Fruit fly (Drosophila melanogaster) whole organism, embryonic: ENCODE results near the gene CG3909.

Source experiments
- Bdp1 ChIP-seq: fragments of 200-800 bp; sonication (Bioruptor generic); optimal IDR thresholded peaks from 3 replicates; lab custom pipeline; 2016; ENCODE audit warnings: missing biosample characterization, missing genetic modification characterization
- CG10209 ChIP-seq: fragments of 200-800 bp; sonication (Bioruptor generic); optimal IDR thresholded peaks from 3 replicates; lab custom pipeline; 2017; ENCODE audit warnings: missing biosample characterization, mild to moderate bottlenecking, missing genetic modification characterization, missing genetic modification reagents
- CG10274 ChIP-seq: fragments of 200-800 bp; sonication (Bioruptor generic); optimal IDR thresholded peaks from 3 replicates; lab custom pipeline; 2017; ENCODE audit warnings: missing biosample characterization, mild to moderate bottlenecking, missing genetic modification characterization
- CG10321 ChIP-seq: fragments of 200-800 bp; sonication (Bioruptor generic); IDR thresholded peaks from 2 replicates; pipeline ENCODE4 v1.3.6; 2022; ENCODE audit warnings: missing biosample characterization, missing genetic modification characterization
- CG10366 ChIP-seq: fragments of 200-800 bp; sonication (Bioruptor generic); IDR thresholded peaks from 2 replicates; pipeline ENCODE4 v1.3.6; 2022; ENCODE audit warnings: missing biosample characterization, missing genetic modification characterization
- CG10654 ChIP-seq: fragments of 200-800 bp; sonication (Bioruptor generic); optimal IDR thresholded peaks from 2 replicates; lab custom pipeline; 2016; ENCODE audit warnings: missing biosample characterization, missing genetic modification characterization
- CG11504 ChIP-seq: fragments of 200-800 bp; sonication (Bioruptor generic); optimal IDR thresholded peaks from 3 replicates; lab custom pipeline; 2019; ENCODE audit warnings: missing biosample characterization, mild to moderate bottlenecking, missing genetic modification characterization, moderate library complexity
- CG14014 ChIP-seq: fragments of 200-800 bp; sonication (Bioruptor generic); IDR thresholded peaks from 2 replicates; pipeline ENCODE4 v1.3.6; 2022; ENCODE audit warnings: missing biosample characterization, missing genetic modification characterization
- CG17385 ChIP-seq: fragments of 200-800 bp; sonication (Bioruptor generic); optimal IDR thresholded peaks from 3 replicates; lab custom pipeline; 2018; ENCODE audit warnings: missing biosample characterization, mild to moderate bottlenecking, missing genetic modification characterization
- CG31365 ChIP-seq: fragments of 200-800 bp; sonication (Bioruptor generic); optimal IDR thresholded peaks from 2 replicates; lab custom pipeline; 2018; ENCODE audit warnings: missing biosample characterization, mild to moderate bottlenecking, missing genetic modification characterization
- CG32772 ChIP-seq: fragments of 200-800 bp; sonication (Bioruptor generic); IDR thresholded peaks from 2 replicates; pipeline ENCODE4 v1.3.6; 2022; ENCODE audit warnings: missing biosample characterization, missing genetic modification characterization
- CG3281 ChIP-seq: fragments of 200-800 bp; sonication (Bioruptor generic); optimal IDR thresholded peaks from 3 replicates; lab custom pipeline; 2017; ENCODE audit warnings: missing biosample characterization, mild to moderate bottlenecking, missing genetic modification characterization
- CG4282 ChIP-seq: fragments of 200-800 bp; sonication (Bioruptor generic); optimal IDR thresholded peaks from 2 replicates; lab custom pipeline; 2016; ENCODE audit warnings: missing biosample characterization, missing genetic modification characterization
- CG6854 ChIP-seq: fragments of 200-800 bp; sonication (Bioruptor generic); optimal IDR thresholded peaks from 3 replicates; lab custom pipeline; 2017; ENCODE audit warnings: missing biosample characterization, mild to moderate bottlenecking, missing genetic modification characterization
- CG7357 ChIP-seq: fragments of 200-800 bp; sonication (Bioruptor generic); IDR thresholded peaks from 3 replicates; pipeline ENCODE4 v1.3.6; 2022; ENCODE audit warnings: missing biosample characterization, missing genetic modification characterization
- CG7745 ChIP-seq: fragments of 200-800 bp; sonication (Bioruptor generic); optimal IDR thresholded peaks from 2 replicates; lab custom pipeline; 2018; ENCODE audit warnings: missing biosample characterization, mild to moderate bottlenecking, missing genetic modification characterization, moderate library complexity
- CG8359 ChIP-seq: fragments of 200-800 bp; sonication (Bioruptor generic); optimal IDR thresholded peaks from 2 replicates; lab custom pipeline; 2017; ENCODE audit warnings: missing biosample characterization, mild to moderate bottlenecking, missing genetic modification characterization, borderline replicate concordance
- CTCF ChIP-seq: fragments of 200-800 bp; sonication (Bioruptor generic); optimal IDR thresholded peaks from 2 replicates; lab custom pipeline; 2017; ENCODE audit warnings: missing biosample characterization, mild to moderate bottlenecking, missing genetic modification characterization, moderate library complexity
- Dip2 ChIP-seq: fragments of 200-800 bp; sonication (Bioruptor generic); IDR thresholded peaks from 2 replicates; pipeline ENCODE4 v1.3.6; 2022; ENCODE audit warnings: missing biosample characterization, missing genetic modification characterization
- Dref ChIP-seq: fragments of 200-800 bp; sonication (Bioruptor generic); IDR thresholded peaks from 2 replicates; pipeline ENCODE4 v1.3.6; 2022; ENCODE audit warnings: missing biosample characterization, missing genetic modification characterization
- E2f1 ChIP-seq: fragments of 200-800 bp; sonication (Bioruptor generic); IDR thresholded peaks from 2 replicates; pipeline ENCODE4 v1.3.6; 2022; ENCODE audit warnings: missing biosample characterization, missing genetic modification characterization
- E2f2 ChIP-seq: fragments of 200-800 bp; sonication (Bioruptor generic); IDR thresholded peaks from 2 replicates; pipeline ENCODE4 v1.3.6; 2022; ENCODE audit warnings: missing biosample characterization, missing genetic modification characterization
- Fer1 ChIP-seq: fragments of 200-800 bp; sonication (Bioruptor generic); optimal IDR thresholded peaks from 2 replicates; lab custom pipeline; 2017; ENCODE audit warnings: missing biosample characterization, mild to moderate bottlenecking, missing genetic modification characterization
- Hsf ChIP-seq: fragments of 200-800 bp; sonication (Bioruptor generic); optimal IDR thresholded peaks from 3 replicates; lab custom pipeline; 2016; ENCODE audit warnings: missing biosample characterization, missing genetic modification characterization
- Lhr ChIP-seq: fragments of 200-800 bp; sonication (Bioruptor generic); optimal IDR thresholded peaks from 3 replicates; lab custom pipeline; 2017; ENCODE audit warnings: mild to moderate bottlenecking, missing biosample characterization, missing genetic modification reagents, missing genetic modification characterization
- MESR4 ChIP-seq: fragments of 200-800 bp; sonication (Bioruptor generic); optimal IDR thresholded peaks from 2 replicates; lab custom pipeline; 2018; ENCODE audit warnings: missing biosample characterization, mild to moderate bottlenecking, missing genetic modification characterization, moderate library complexity
- Med ChIP-seq: fragments of 200-800 bp; sonication (Bioruptor generic); peaks from one replicate; lab custom pipeline; 2016; ENCODE audit warnings: missing biosample characterization, missing genetic modification characterization, mild to moderate bottlenecking, inconsistent platforms, moderate library complexity
- Mes4 ChIP-seq: fragments of 200-800 bp; sonication (Bioruptor generic); optimal IDR thresholded peaks from 2 replicates; lab custom pipeline; 2016; ENCODE audit warnings: missing biosample characterization, missing genetic modification characterization
- NC2α ChIP-seq: fragments of 200-800 bp; sonication (Bioruptor generic); optimal IDR thresholded peaks from 2 replicates; lab custom pipeline; 2016; ENCODE audit warnings: missing biosample characterization, missing genetic modification characterization
- Nf-YC ChIP-seq: fragments of 200-800 bp; optimal IDR thresholded peaks from 3 replicates; lab custom pipeline; 2019; ENCODE audit warnings: missing biosample characterization, mild to moderate bottlenecking, missing genetic modification characterization, moderate library complexity
- NfI ChIP-seq: fragments of 200-800 bp; sonication (Bioruptor generic); optimal IDR thresholded peaks from 3 replicates; lab custom pipeline; 2018; ENCODE audit warnings: missing biosample characterization, mild to moderate bottlenecking, missing genetic modification characterization, moderate library complexity
- PHDP ChIP-seq: fragments of 200-800 bp; sonication (Bioruptor generic); optimal IDR thresholded peaks from 3 replicates; lab custom pipeline; 2018; ENCODE audit warnings: missing biosample characterization, mild to moderate bottlenecking, missing genetic modification characterization, moderate library complexity
- ab ChIP-seq: fragments of 200-800 bp; sonication (Bioruptor generic); optimal IDR thresholded peaks from 2 replicates; lab custom pipeline; 2016; ENCODE audit warnings: missing biosample characterization, missing genetic modification characterization
- bigmax ChIP-seq: fragments of 200-800 bp; sonication (Bioruptor generic); optimal IDR thresholded peaks from 2 replicates; lab custom pipeline; 2018; ENCODE audit warnings: missing biosample characterization, mild to moderate bottlenecking, missing genetic modification characterization
- btn ChIP-seq: fragments of 200-800 bp; sonication (Bioruptor generic); optimal IDR thresholded peaks from 2 replicates; lab custom pipeline; 2016; ENCODE audit warnings: missing biosample characterization, missing genetic modification characterization
- croc ChIP-seq: fragments of 200-800 bp; sonication (Bioruptor generic); conservative IDR thresholded peaks from 3 replicates; pipeline ENCODE4 v1.3.6; 2022; ENCODE audit warnings: missing biosample characterization, missing genetic modification characterization
- dmrt11E ChIP-seq: fragments of 200-800 bp; sonication (Bioruptor generic); optimal IDR thresholded peaks from 3 replicates; lab custom pipeline; 2018; ENCODE audit warnings: missing biosample characterization, mild to moderate bottlenecking, missing genetic modification characterization, moderate library complexity
- fru ChIP-seq: fragments of >200 bp; optimal IDR thresholded peaks from 2 replicates; lab custom pipeline; 2017
- inv ChIP-seq: fragments of 200-800 bp; sonication (Bioruptor generic); IDR thresholded peaks from 2 replicates; pipeline ENCODE4 v1.3.6; 2022; ENCODE audit warnings: missing biosample characterization, missing genetic modification characterization; ENCODE audit not compliant: partially characterized antibody
- ken ChIP-seq: fragments of 200-800 bp; sonication (Bioruptor generic); IDR thresholded peaks from 3 replicates; pipeline ENCODE4 v1.3.6; 2022; ENCODE audit warnings: missing biosample characterization, missing genetic modification characterization
- lov ChIP-seq, 2 experiments: fragments of 200-800 bp in 1 of 2; fragments of >200 bp in 1 of 2; sonication (Bioruptor generic) in 1 of 2; IDR thresholded peaks in 1 of 2; optimal IDR thresholded peaks in 1 of 2; 2 replicates in 1 of 2; 3 replicates in 1 of 2; pipeline versions ENCODE4 v1.3.6 to Lab custom; 2017 to 2022; ENCODE audit warnings: missing biosample characterization in 1 of 2, missing genetic modification characterization in 1 of 2
- nau ChIP-seq: fragments of 200-800 bp; sonication (Bioruptor generic); optimal IDR thresholded peaks from 3 replicates; lab custom pipeline; 2017; ENCODE audit warnings: missing biosample characterization, mild to moderate bottlenecking, missing genetic modification characterization, missing genetic modification reagents
- nerfin-2 ChIP-seq: fragments of 200-800 bp; sonication (Bioruptor generic); IDR thresholded peaks from 2 replicates; pipeline ENCODE4 v1.3.6; 2022; ENCODE audit warnings: missing biosample characterization, missing genetic modification characterization; ENCODE audit not compliant: partially characterized antibody
- sens-2 ChIP-seq: fragments of 200-800 bp; sonication (Bioruptor generic); IDR thresholded peaks from 2 replicates; pipeline ENCODE4 v1.3.6; 2022; ENCODE audit warnings: missing biosample characterization, missing genetic modification characterization
- sr ChIP-seq: fragments of 200-800 bp; sonication (Bioruptor generic); IDR thresholded peaks from 3 replicates; pipeline ENCODE4 v1.3.6; 2022; ENCODE audit warnings: missing biosample characterization, missing genetic modification characterization
- trh ChIP-seq: fragments of 200-800 bp; sonication (Bioruptor generic); optimal IDR thresholded peaks from 2 replicates; lab custom pipeline; 2016; ENCODE audit warnings: missing biosample characterization, missing genetic modification characterization
- twi ChIP-seq: fragments of 200-800 bp; optimal IDR thresholded peaks from 2 replicates; lab custom pipeline; 2019; ENCODE audit warnings: missing biosample characterization, mild to moderate bottlenecking, missing genetic modification characterization, moderate library complexity
- usp ChIP-seq: fragments of >200 bp; optimal IDR thresholded peaks from 2 replicates; lab custom pipeline; 2017; ENCODE audit warnings: missing biosample characterization, missing genetic modification characterization
- zfh2 ChIP-seq: fragments of 200-800 bp; sonication (Bioruptor generic); optimal IDR thresholded peaks from 2 replicates; lab custom pipeline; 2016; ENCODE audit warnings: missing biosample characterization, missing genetic modification characterization

CG3909 gene

dm6 chr3R:10087206-10087927 lies 44.3 kb downstream of the CG3909 start (continued):
- TF ChIP-seq CG3281 (GFP tag; lab: Kevin White, UChicago) (peak; percentile 64), sens-2 (GFP tag; lab: Robert Waterston, UW) (peak; percentile 49; the same call in 1 of the 2 replicates), Med (GFP tag; lab: Kevin White, UChicago) (peak; percentile 96), CG10654 (peak; percentile 62), fru (lab: Kevin White, UChicago) (no peak), Nf-YC (tag; lab: Kevin White, UChicago) (peak; percentile 68), MESR4 (GFP tag; lab: Kevin White, UChicago) (no peak), lov (optimal IDR thresholded peaks at IDR 0.05; lab: Kevin White, UChicago) (no peak), lov (GFP tag; IDR thresholded peaks at IDR 0.05; lab: Robert Waterston, UW) (no peak), dmrt11E (tag; lab: Kevin White, UChicago) (peak; percentile 19), Bdp1 (GFP tag; lab: Kevin White, UChicago) (peak; percentile 63), CG10321 (GFP tag; lab: Robert Waterston, UW) (peak; percentile 94), CG32772 (peak; percentile 61; the same call in 1 of the 2 replicates), trh (GFP tag; lab: Kevin White, UChicago) (peak; percentile 38), bigmax (no peak), CTCF (GFP tag; lab: Kevin White, UChicago) (no peak), NfI (GFP tag; lab: Kevin White, UChicago) (peak; percentile 59), twi (no peak), inv (GFP tag; lab: Robert Waterston, UW) (no peak), CG7357 (GFP tag; lab: Robert Waterston, UW) (peak; percentile 58; the same call in 1 of the 3 replicates), btn (GFP tag; lab: Kevin White, UChicago) (peak; percentile 21), Hsf (GFP tag; lab: Kevin White, UChicago) (peak; percentile 75), CG4282 (GFP tag; lab: Kevin White, UChicago) (no peak), nerfin-2 (GFP tag; lab: Robert Waterston, UW) (peak; percentile 56), CG14014 (GFP tag; lab: Robert Waterston, UW) (peak; percentile 61), Fer1 (GFP tag; lab: Kevin White, UChicago) (peak; percentile 28), zfh2 (GFP tag; lab: Kevin White, UChicago) (peak; percentile 71), CG10366 (GFP tag; lab: Robert Waterston, UW) (peak; percentile 76), PHDP (tag; lab: Kevin White, UChicago) (peak; percentile 44), CG6854 (GFP tag; lab: Kevin White, UChicago) (peak; percentile 52), CG17385 (GFP tag; lab: Kevin White, UChicago) (peak; percentile 52), Mes4 (GFP tag; lab: Kevin White, UChicago) (peak; percentile 53), Dip2 (no peak), E2f2 (GFP tag; lab: Robert Waterston, UW) (peak; percentile 36; the same call in 1 of the 2 replicates), ab (GFP tag; lab: Kevin White, UChicago) (peak; percentile 59), Dref (GFP tag; lab: Robert Waterston, UW) (no peak), usp (GFP tag; lab: Kevin White, UChicago) (no peak), NC2α (peak; percentile 15), E2f1 (0 out of 2 replicates have a peak, but pooled peaks have one; percentile 46), Lhr (no peak), CG8359 (GFP tag; lab: Kevin White, UChicago) (no peak), sr (GFP tag; lab: Robert Waterston, UW) (0 out of 3 replicates have a peak, but pooled peaks have one; percentile 51), ken (GFP tag; lab: Robert Waterston, UW) (peak; percentile 65; the same call in 2 of the 3 replicates), CG31365 (tag; lab: Kevin White, UChicago) (no peak), CG10274 (GFP tag; lab: Kevin White, UChicago) (no peak), croc (GFP tag; lab: Robert Waterston, UW) (peak; percentile 40; the same call in 1 of the 3 replicates), nau (GFP tag; lab: Kevin White, UChicago) (peak; percentile 45), CG11504 (peak; percentile 67), CG7745 (tag; lab: Kevin White, UChicago) (no peak), CG10209 (GFP tag; lab: Kevin White, UChicago) (peak; percentile 69)
